Fruit fly (Drosophila melanogaster) whole organism, prepupa: ENCODE results near the gene Cul2.
A peak's percentile ranks its signal among the peaks of the same experiment; 100 is the strongest.

Source experiments
- Blimp-1 ChIP-seq: fragments of 200-800 bp; sonication (Bioruptor generic); optimal IDR thresholded peaks from 3 replicates; lab custom pipeline; 2017; ENCODE audit warnings: missing biosample characterization, missing genetic modification characterization, mild to moderate bottlenecking, moderate library complexity, missing genetic modification reagents
- CG10631 ChIP-seq: fragments of 200-800 bp; sonication (Bioruptor generic); optimal IDR thresholded peaks from 2 replicates; lab custom pipeline; 2016; ENCODE audit warnings: missing biosample characterization, missing genetic modification characterization
- CG11294 ChIP-seq: fragments of 200-800 bp; sonication (Bioruptor generic); IDR thresholded peaks from 2 replicates; pipeline ENCODE4 v1.3.6; 2022; ENCODE audit warnings: missing biosample characterization, missing genetic modification characterization
- CG11902 ChIP-seq: fragments of 200-800 bp; sonication (Bioruptor generic); optimal IDR thresholded peaks from 3 replicates; lab custom pipeline; 2016; ENCODE audit warnings: missing biosample characterization, missing genetic modification characterization
- CG15336 ChIP-seq: fragments of 200-800 bp; sonication (Bioruptor generic); IDR thresholded peaks from 2 replicates; pipeline ENCODE4 v1.3.6; 2022; ENCODE audit warnings: missing biosample characterization, missing genetic modification characterization
- CG1621 ChIP-seq: fragments of 200-800 bp; sonication (Bioruptor generic); optimal IDR thresholded peaks from 3 replicates; lab custom pipeline; 2018; ENCODE audit warnings: missing biosample characterization, mild to moderate bottlenecking, missing genetic modification characterization
- CG3032 ChIP-seq: fragments of 200-800 bp; optimal IDR thresholded peaks from 2 replicates; lab custom pipeline; 2019; ENCODE audit warnings: missing biosample characterization, mild to moderate bottlenecking, missing genetic modification characterization, moderate library complexity
- CG31627 ChIP-seq: fragments of 200-800 bp; sonication (Bioruptor generic); optimal IDR thresholded peaks from 3 replicates; lab custom pipeline; 2016; ENCODE audit warnings: missing biosample characterization, missing genetic modification characterization
- CG32006 ChIP-seq: fragments of 200-800 bp; sonication (Bioruptor generic); optimal IDR thresholded peaks from 3 replicates; lab custom pipeline; 2017; ENCODE audit warnings: missing biosample characterization, mild to moderate bottlenecking, missing genetic modification characterization
- CG34406 ChIP-seq: fragments of 200-800 bp; sonication (Bioruptor generic); optimal IDR thresholded peaks from 3 replicates; lab custom pipeline; 2016; ENCODE audit warnings: missing biosample characterization, missing genetic modification characterization
- CG3919 ChIP-seq: fragments of 200-800 bp; sonication (Bioruptor generic); optimal IDR thresholded peaks from 3 replicates; lab custom pipeline; 2016; ENCODE audit warnings: missing biosample characterization, missing genetic modification characterization
- CG6163 ChIP-seq: fragments of 200-800 bp; sonication (Bioruptor generic); IDR thresholded peaks from 3 replicates; pipeline ENCODE4 v1.3.6; 2022; ENCODE audit warnings: missing biosample characterization, missing genetic modification characterization
- CG6808 ChIP-seq: fragments of 200-800 bp; sonication (Bioruptor generic); optimal IDR thresholded peaks from 3 replicates; lab custom pipeline; 2017; ENCODE audit warnings: missing biosample characterization, missing genetic modification characterization, mild to moderate bottlenecking, moderate library complexity, missing genetic modification reagents
- CG6854 ChIP-seq: fragments of 200-800 bp; sonication (Bioruptor generic); optimal IDR thresholded peaks from 2 replicates; lab custom pipeline; 2017; ENCODE audit warnings: missing biosample characterization, mild to moderate bottlenecking, missing genetic modification characterization
- CG7368 ChIP-seq: fragments of 200-800 bp; sonication (Bioruptor generic); optimal IDR thresholded peaks from 3 replicates; lab custom pipeline; 2016; ENCODE audit warnings: missing biosample characterization, missing genetic modification characterization
- CG8119 ChIP-seq: fragments of 200-800 bp; sonication (Bioruptor generic); IDR thresholded peaks from 3 replicates; pipeline ENCODE4 v1.3.6; 2022; ENCODE audit warnings: missing biosample characterization, missing genetic modification characterization
- CG8319 ChIP-seq: fragments of 200-800 bp; sonication (Bioruptor generic); optimal IDR thresholded peaks from 3 replicates; lab custom pipeline; 2016; ENCODE audit warnings: missing biosample characterization, missing genetic modification characterization
- CG8632 ChIP-seq: fragments of 200-800 bp; sonication (Bioruptor generic); optimal IDR thresholded peaks from 3 replicates; lab custom pipeline; 2016; ENCODE audit warnings: missing biosample characterization, missing genetic modification characterization
- CG9139 ChIP-seq: fragments of 200-800 bp; sonication (Bioruptor generic); optimal IDR thresholded peaks from 3 replicates; lab custom pipeline; 2017; ENCODE audit warnings: missing biosample characterization, mild to moderate bottlenecking, missing genetic modification characterization
- Eip75B ChIP-seq: fragments of 200-800 bp; sonication (Bioruptor generic); optimal IDR thresholded peaks from 3 replicates; lab custom pipeline; 2016; ENCODE audit warnings: missing biosample characterization, missing genetic modification characterization
- Eip78C ChIP-seq: fragments of 200-800 bp; sonication (Bioruptor generic); peaks from one replicate; lab custom pipeline; 2016; ENCODE audit warnings: missing biosample characterization, missing genetic modification characterization
- Ets96B ChIP-seq: fragments of 200-800 bp; optimal IDR thresholded peaks from 2 replicates; lab custom pipeline; 2019; ENCODE audit warnings: missing biosample characterization, mild to moderate bottlenecking, missing genetic modification characterization, moderate library complexity
- Gug ChIP-seq: fragments of 200-800 bp; sonication (Bioruptor generic); IDR thresholded peaks from 2 replicates; pipeline ENCODE4 v1.3.6; 2022; ENCODE audit warnings: missing biosample characterization, missing genetic modification characterization
- Hr38 ChIP-seq: sonication (Bioruptor generic); optimal IDR thresholded peaks from 2 replicates; lab custom pipeline; 2016; ENCODE audit warnings: missing biosample characterization, missing genetic modification characterization
- Hr39 ChIP-seq: fragments of 200-800 bp; sonication (Bioruptor generic); optimal IDR thresholded peaks from 2 replicates; lab custom pipeline; 2016; ENCODE audit warnings: missing biosample characterization, missing genetic modification characterization
- Hr4 ChIP-seq: fragments of 200-800 bp; sonication (Bioruptor generic); optimal IDR thresholded peaks from 3 replicates; lab custom pipeline; 2016; ENCODE audit warnings: missing biosample characterization, missing genetic modification characterization
- Lpt ChIP-seq: fragments of 200-800 bp; sonication (Bioruptor generic); optimal IDR thresholded peaks from 3 replicates; lab custom pipeline; 2016; ENCODE audit warnings: missing biosample characterization, missing genetic modification characterization
- Smox ChIP-seq: fragments of 200-800 bp; sonication (Bioruptor generic); optimal IDR thresholded peaks from 3 replicates; lab custom pipeline; 2016; ENCODE audit warnings: missing biosample characterization, missing genetic modification characterization
- Sox14 ChIP-seq: fragments of 200-800 bp; sonication (Bioruptor generic); optimal IDR thresholded peaks from 3 replicates; lab custom pipeline; 2016; ENCODE audit warnings: missing biosample characterization, missing genetic modification characterization
- Sox15 ChIP-seq: fragments of 200-800 bp; sonication (Bioruptor generic); optimal IDR thresholded peaks from 3 replicates; lab custom pipeline; 2016; ENCODE audit warnings: missing biosample characterization, missing genetic modification characterization
- achi ChIP-seq: fragments of 200-800 bp; sonication (Bioruptor generic); optimal IDR thresholded peaks from 3 replicates; lab custom pipeline; 2016; ENCODE audit warnings: missing biosample characterization, missing genetic modification characterization
- acj6 ChIP-seq: fragments of 200-800 bp; sonication (Bioruptor generic); optimal IDR thresholded peaks from 3 replicates; lab custom pipeline; 2016; ENCODE audit warnings: missing biosample characterization, missing genetic modification characterization
- cyc ChIP-seq: fragments of 200-800 bp; sonication (Bioruptor generic); optimal IDR thresholded peaks from 3 replicates; lab custom pipeline; 2016; ENCODE audit warnings: missing biosample characterization, missing genetic modification characterization
- dsx ChIP-seq: fragments of 200-800 bp; optimal IDR thresholded peaks from 3 replicates; lab custom pipeline; 2019; ENCODE audit warnings: missing biosample characterization, mild to moderate bottlenecking, missing genetic modification characterization, moderate library complexity; ENCODE audit not compliant: poor library complexity, severe bottlenecking
- eg ChIP-seq: fragments of 200-800 bp; sonication (Bioruptor generic); IDR thresholded peaks from 3 replicates; pipeline ENCODE4 v1.3.6; 2022; ENCODE audit warnings: missing biosample characterization, missing genetic modification characterization
- esn ChIP-seq: fragments of 200-800 bp; sonication (Bioruptor generic); optimal IDR thresholded peaks from 2 replicates; lab custom pipeline; 2016; ENCODE audit warnings: missing biosample characterization, mild to moderate bottlenecking, missing genetic modification characterization, moderate library complexity
- fd59A ChIP-seq: fragments of 200-800 bp; sonication (Bioruptor generic); optimal IDR thresholded peaks from 2 replicates; lab custom pipeline; 2017; ENCODE audit warnings: missing biosample characterization, mild to moderate bottlenecking, missing genetic modification characterization, missing genetic modification reagents
- fd85E ChIP-seq: fragments of 200-800 bp; sonication (Bioruptor generic); optimal IDR thresholded peaks from 3 replicates; lab custom pipeline; 2016; ENCODE audit warnings: missing biosample characterization, missing genetic modification characterization
- fkh ChIP-seq: fragments of 200-800 bp; sonication (Bioruptor generic); optimal IDR thresholded peaks from 3 replicates; lab custom pipeline; 2017; ENCODE audit warnings: missing biosample characterization, mild to moderate bottlenecking, missing genetic modification characterization, moderate library complexity
- lz ChIP-seq: fragments of 200-800 bp; sonication (Bioruptor generic); optimal IDR thresholded peaks from 3 replicates; lab custom pipeline; 2016; ENCODE audit warnings: missing biosample characterization, missing genetic modification characterization
- net ChIP-seq: fragments of 200-800 bp; sonication (Bioruptor generic); optimal IDR thresholded peaks from 3 replicates; lab custom pipeline; 2016; ENCODE audit warnings: missing biosample characterization, missing genetic modification characterization
- pdm3 ChIP-seq: fragments of 200-800 bp; sonication (Bioruptor generic); optimal IDR thresholded peaks from 3 replicates; lab custom pipeline; 2016; ENCODE audit warnings: missing biosample characterization, missing genetic modification characterization
- salr ChIP-seq, 2 experiments: fragments of 200-800 bp; sonication (Bioruptor generic); optimal IDR thresholded peaks; 3 replicates each; lab custom pipeline; 2016 to 2018; ENCODE audit warnings: missing biosample characterization in 2 of 2, missing genetic modification characterization in 2 of 2, mild to moderate bottlenecking in 1 of 2
- spab ChIP-seq: fragments of 200-800 bp; sonication (Bioruptor generic); optimal IDR thresholded peaks from 2 replicates; lab custom pipeline; 2017; ENCODE audit warnings: missing biosample characterization, mild to moderate bottlenecking, missing genetic modification characterization, missing genetic modification reagents
- svp ChIP-seq: fragments of 200-800 bp; sonication (Bioruptor generic); peaks from one replicate; lab custom pipeline; 2016; ENCODE audit warnings: missing biosample characterization, missing genetic modification characterization
- topi ChIP-seq: fragments of 200-800 bp; sonication (Bioruptor generic); optimal IDR thresholded peaks from 3 replicates; lab custom pipeline; 2016; ENCODE audit warnings: missing biosample characterization, missing genetic modification characterization
- vri ChIP-seq: fragments of 200-800 bp; sonication (Bioruptor generic); optimal IDR thresholded peaks from 3 replicates; lab custom pipeline; 2016; ENCODE audit warnings: missing biosample characterization, mild to moderate bottlenecking, missing genetic modification characterization

Cul2 gene

DNA sequence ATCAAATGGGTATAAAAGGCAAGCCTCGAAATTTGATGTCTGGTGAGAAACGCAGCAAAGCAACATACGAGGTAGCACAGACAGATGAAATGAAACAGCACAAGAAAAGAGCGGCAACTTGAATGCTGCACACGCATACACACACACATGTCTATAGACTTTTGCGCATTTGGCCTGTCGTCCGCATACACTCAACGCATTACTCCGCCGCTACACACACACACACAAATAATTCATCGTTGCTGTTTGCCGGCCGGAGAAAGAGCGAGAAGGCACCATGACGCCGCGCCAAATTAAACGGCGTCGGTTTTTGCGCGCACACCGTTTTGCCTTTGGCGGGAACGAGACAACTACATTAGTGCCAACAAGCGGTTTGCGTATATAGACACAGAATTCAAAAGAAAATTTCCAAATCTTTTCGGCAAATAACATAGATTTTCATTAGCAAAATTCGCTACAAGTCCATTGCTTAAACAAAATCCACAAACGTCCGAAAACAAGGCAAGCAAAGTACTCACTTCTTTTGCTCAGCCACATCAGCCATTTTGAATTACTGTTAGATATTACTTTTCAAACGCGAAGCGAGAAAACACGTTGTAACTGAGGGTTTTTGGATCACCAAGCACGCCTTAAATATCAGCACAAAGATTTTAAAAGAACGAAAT is 29.3 kb upstream of the Cul2 start:
- TF ChIP-seq CG1621 (peak; percentile 97), CG6163 (peak; percentile 60), esn (GFP tag; lab: Kevin White, UChicago) (no peak), fkh (GFP tag; lab: Kevin White, UChicago) (peak; percentile 78), svp (GFP tag; lab: Kevin White, UChicago) (peak; percentile 77)

DNA sequence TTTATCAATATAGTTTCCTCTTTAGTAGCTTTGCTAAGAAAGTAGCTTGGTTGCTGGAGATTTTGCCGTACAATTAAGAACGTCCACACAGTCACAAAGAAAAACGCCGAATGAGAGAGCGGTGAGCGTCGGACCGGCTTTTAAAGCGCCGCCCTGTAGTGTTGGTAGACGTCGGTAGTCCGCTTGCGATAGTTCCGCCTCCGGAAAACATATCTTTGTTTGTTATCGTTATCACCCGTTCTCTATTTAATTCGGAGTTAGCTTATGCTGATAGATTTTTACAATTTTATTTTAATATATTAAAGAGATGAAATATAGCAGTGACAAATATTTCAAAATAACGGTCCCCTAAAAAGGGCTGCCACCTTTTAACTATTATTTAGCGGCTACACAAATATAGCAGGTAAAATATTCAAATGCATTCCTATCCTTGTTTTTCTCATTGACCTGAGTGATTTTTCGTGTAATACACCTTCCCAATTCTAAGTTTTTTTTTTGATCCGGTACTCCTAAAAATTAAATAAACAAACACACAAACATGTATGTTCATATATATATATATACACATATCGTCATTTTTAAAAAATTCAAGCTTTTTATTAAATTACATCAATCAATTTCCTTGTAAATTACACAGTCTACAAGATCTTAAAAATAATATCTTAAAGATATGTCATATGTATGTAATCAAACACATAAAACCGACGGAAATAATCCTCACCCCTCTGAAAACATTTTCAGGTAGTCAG is 28.5 kb upstream of the Cul2 start, which contains the start of gene Df31:
Gene Df31, minus strand, starts transcription at position 119 of the 749 bp plus-strand sequence.
- peak; percentile 69 for TF ChIP-seq CG9139 (GFP tag; lab: Kevin White, UChicago)
- peak; percentile 53 for TF ChIP-seq CG31627 (GFP tag; lab: Kevin White, UChicago)
- TF ChIP-seq achi (GFP tag; lab: Kevin White, UChicago), result peak; percentile 40
- peak; percentile 4 for TF ChIP-seq CG8632 (GFP tag; lab: Kevin White, UChicago)
- TF ChIP-seq CG15336 (GFP tag; lab: Robert Waterston, UW), result no peak
- TF ChIP-seq CG11902, result no peak
- TF ChIP-seq fd85E (GFP tag; lab: Kevin White, UChicago), result peak; percentile 28
- TF ChIP-seq Eip78C, result peak; percentile 75
- peak; percentile 48 for TF ChIP-seq CG6854 (GFP tag; lab: Kevin White, UChicago)
- TF ChIP-seq acj6 (GFP tag; lab: Kevin White, UChicago), result peak; percentile 12
- peak; percentile 49 for TF ChIP-seq Sox14 (GFP tag; lab: Kevin White, UChicago)
- peak; percentile 62 for TF ChIP-seq esn (GFP tag; lab: Kevin White, UChicago)
- no peak for TF ChIP-seq fd59A (GFP tag; lab: Kevin White, UChicago)
- TF ChIP-seq Hr39 (GFP tag; lab: Kevin White, UChicago), result peak; percentile 19
- TF ChIP-seq CG3032 (tag; lab: Kevin White, UChicago), result peak; percentile 37
- TF ChIP-seq pdm3, result peak; percentile 46
- peak; percentile 58 for TF ChIP-seq cyc (GFP tag; lab: Kevin White, UChicago)
- TF ChIP-seq lz (GFP tag; lab: Kevin White, UChicago), result peak; percentile 67
- TF ChIP-seq net (GFP tag; lab: Kevin White, UChicago), result peak; percentile 25
- TF ChIP-seq CG6163, result no peak
- TF ChIP-seq CG7368 (GFP tag; lab: Kevin White, UChicago), result peak; percentile 29
- TF ChIP-seq eg (GFP tag; lab: Robert Waterston, UW), result no peak
- TF ChIP-seq Ets96B (tag; lab: Kevin White, UChicago), result no peak
- TF ChIP-seq CG34406, result no peak
- TF ChIP-seq Smox (GFP tag; lab: Kevin White, UChicago), result peak; percentile 63
- peak; percentile 56 for TF ChIP-seq vri (GFP tag; lab: Kevin White, UChicago)
- peak; percentile 76 for TF ChIP-seq svp (GFP tag; lab: Kevin White, UChicago)
- peak; percentile 13 for TF ChIP-seq CG6808 (GFP tag; lab: Kevin White, UChicago)
- TF ChIP-seq salr (GFP tag; optimal IDR thresholded peaks at IDR 0.05; lab: Kevin White, UChicago), result no peak
- peak; percentile 68 for TF ChIP-seq CG3919 (GFP tag; lab: Kevin White, UChicago)
- peak; percentile 16 for TF ChIP-seq CG8319 (GFP tag; lab: Kevin White, UChicago)
- no peak for TF ChIP-seq Gug (GFP tag; lab: Robert Waterston, UW)
- TF ChIP-seq dsx, result peak; percentile 44
- no peak for TF ChIP-seq fkh (GFP tag; lab: Kevin White, UChicago)
- TF ChIP-seq topi, result peak; percentile 40
- TF ChIP-seq Blimp-1 (GFP tag; lab: Kevin White, UChicago), result no peak
- no peak for TF ChIP-seq Hr38 (GFP tag; lab: Kevin White, UChicago)
- no peak for TF ChIP-seq Eip75B
- TF ChIP-seq CG1621, result peak; percentile 98
- no peak for TF ChIP-seq CG11294
- TF ChIP-seq spab (GFP tag; lab: Kevin White, UChicago), result peak; percentile 20
- TF ChIP-seq Lpt (GFP tag; lab: Kevin White, UChicago), result no peak
- TF ChIP-seq CG10631 (GFP tag; lab: Kevin White, UChicago), result peak; percentile 41
- no peak for TF ChIP-seq Sox15 (GFP tag; lab: Kevin White, UChicago)
- no peak for TF ChIP-seq CG32006
- TF ChIP-seq Hr4 (GFP tag; lab: Kevin White, UChicago), result peak; percentile 17
- TF ChIP-seq CG8119, result no peak
